Fruit fly (Drosophila melanogaster) whole organism, embryonic: ENCODE measurements around the gene Hmt4-20.

ENCODE experiments used
- ATbp ChIP-seq: fragments of 200-800 bp; sonication (Bioruptor generic); optimal IDR thresholded peaks from 2 replicates; lab custom pipeline; 2017; ENCODE audit warnings: missing biosample characterization, mild to moderate bottlenecking, missing genetic modification characterization, missing genetic modification reagents
- B-H1 ChIP-seq: fragments of 200-800 bp; sonication (Bioruptor generic); IDR thresholded peaks from 3 replicates; pipeline ENCODE4 v1.3.6; 2022; ENCODE audit warnings: missing biosample characterization, missing genetic modification characterization
- BEAF-32 ChIP-seq: fragments of 200-800 bp; sonication (Bioruptor generic); optimal IDR thresholded peaks from 3 replicates; lab custom pipeline; 2017; ENCODE audit warnings: missing biosample characterization, missing genetic modification characterization, mild to moderate bottlenecking, moderate library complexity, missing genetic modification reagents
- Bgb ChIP-seq: fragments of 200-800 bp; sonication (Bioruptor generic); IDR thresholded peaks from 2 replicates; pipeline ENCODE4 v1.3.6; 2022; ENCODE audit warnings: missing biosample characterization, missing genetic modification characterization; ENCODE audit not compliant: partially characterized antibody
- CG11723 ChIP-seq: fragments of 200-800 bp; sonication (Bioruptor generic); optimal IDR thresholded peaks from 2 replicates; lab custom pipeline; 2017; ENCODE audit warnings: missing biosample characterization, mild to moderate bottlenecking, missing genetic modification characterization
- CG13123 ChIP-seq: fragments of 200-800 bp; sonication (Bioruptor generic); optimal IDR thresholded peaks from 2 replicates; lab custom pipeline; 2016; ENCODE audit warnings: missing biosample characterization, missing genetic modification characterization
- CG14014 ChIP-seq: fragments of 200-800 bp; sonication (Bioruptor generic); IDR thresholded peaks from 2 replicates; pipeline ENCODE4 v1.3.6; 2022; ENCODE audit warnings: missing biosample characterization, missing genetic modification characterization
- CG14050 ChIP-seq: fragments of 200-800 bp; sonication (Bioruptor generic); IDR thresholded peaks from 3 replicates; pipeline ENCODE4 v1.3.6; 2022; ENCODE audit warnings: missing biosample characterization, missing genetic modification characterization
- CG15479 ChIP-seq: fragments of 200-800 bp; sonication (Bioruptor generic); optimal IDR thresholded peaks from 3 replicates; lab custom pipeline; 2019; ENCODE audit warnings: missing biosample characterization, mild to moderate bottlenecking, missing genetic modification characterization, moderate library complexity
- CG30403 ChIP-seq: fragments of 200-800 bp; sonication (Bioruptor generic); optimal IDR thresholded peaks from 3 replicates; lab custom pipeline; 2016; ENCODE audit warnings: missing biosample characterization, missing genetic modification characterization
- CG4328 ChIP-seq: fragments of 200-800 bp; sonication (Bioruptor generic); optimal IDR thresholded peaks from 3 replicates; lab custom pipeline; 2017; ENCODE audit warnings: missing biosample characterization, missing genetic modification reagents, missing genetic modification characterization
- CG4820 ChIP-seq: fragments of 200-800 bp; sonication (Bioruptor generic); optimal IDR thresholded peaks from 3 replicates; lab custom pipeline; 2016; ENCODE audit warnings: missing biosample characterization, missing genetic modification characterization
- CG6272 ChIP-seq: fragments of 200-800 bp; sonication (Bioruptor generic); IDR thresholded peaks from 2 replicates; pipeline ENCODE4 v1.3.6; 2022; ENCODE audit warnings: missing biosample characterization, missing genetic modification characterization
- CG6683 ChIP-seq: fragments of 200-800 bp; sonication (Bioruptor generic); optimal IDR thresholded peaks from 2 replicates; lab custom pipeline; 2017; ENCODE audit warnings: missing biosample characterization, mild to moderate bottlenecking, missing genetic modification characterization, missing genetic modification reagents
- CG7372 ChIP-seq: fragments of 200-800 bp; sonication (Bioruptor generic); IDR thresholded peaks from 2 replicates; pipeline ENCODE4 v1.3.6; 2022; ENCODE audit warnings: missing biosample characterization, missing genetic modification characterization
- CG8290 ChIP-seq, 3 experiments: fragments of 200-800 bp; sonication (Bioruptor generic); optimal IDR thresholded peaks; 2 replicates each; lab custom pipeline; 2016 to 2019; ENCODE audit warnings: missing biosample characterization in 3 of 3, missing genetic modification characterization in 3 of 3, mild to moderate bottlenecking in 2 of 3, moderate library complexity in 1 of 3
- CG9215 ChIP-seq: fragments of 200-800 bp; sonication (Bioruptor generic); IDR thresholded peaks from 2 replicates; pipeline ENCODE4 v1.3.6; 2022; ENCODE audit warnings: missing biosample characterization, missing genetic modification characterization
- Dll ChIP-seq: fragments of 200-800 bp; sonication (Bioruptor generic); IDR thresholded peaks from 4 replicates; pipeline ENCODE4 v1.3.6; 2022; ENCODE audit warnings: missing biosample characterization, missing genetic modification characterization; ENCODE audit not compliant: partially characterized antibody
- Drgx ChIP-seq: fragments of 200-800 bp; sonication (Bioruptor generic); IDR thresholded peaks from 2 replicates; pipeline ENCODE4 v1.3.6; 2022; ENCODE audit warnings: missing biosample characterization, missing genetic modification characterization
- ERR ChIP-seq: fragments of 200-800 bp; sonication (Bioruptor generic); optimal IDR thresholded peaks from 2 replicates; lab custom pipeline; 2016; ENCODE audit warnings: missing biosample characterization, missing genetic modification characterization
- Gug ChIP-seq: fragments of 200-800 bp; sonication (Bioruptor generic); IDR thresholded peaks from 4 replicates; pipeline ENCODE4 v1.3.6; 2022; ENCODE audit warnings: missing biosample characterization, missing genetic modification characterization
- HLHmδ ChIP-seq: fragments of 200-800 bp; sonication (Bioruptor generic); optimal IDR thresholded peaks from 2 replicates; lab custom pipeline; 2018; ENCODE audit warnings: missing biosample characterization, mild to moderate bottlenecking, missing genetic modification characterization, moderate library complexity
- Hmr ChIP-seq: fragments of 200-800 bp; sonication (Bioruptor generic); optimal IDR thresholded peaks from 3 replicates; lab custom pipeline; 2017; ENCODE audit warnings: mild to moderate bottlenecking, missing biosample characterization, missing genetic modification reagents, missing genetic modification characterization
- Mad ChIP-seq: fragments of 200-800 bp; sonication (Bioruptor generic); optimal IDR thresholded peaks from 2 replicates; lab custom pipeline; 2016; ENCODE audit warnings: missing biosample characterization, missing genetic modification characterization
- Myb ChIP-seq: fragments of 200-800 bp; sonication (Bioruptor generic); optimal IDR thresholded peaks from 2 replicates; lab custom pipeline; 2016; ENCODE audit warnings: missing biosample characterization, missing genetic modification characterization
- NFAT ChIP-seq: fragments of 200-800 bp; sonication (Bioruptor generic); IDR thresholded peaks from 2 replicates; pipeline ENCODE4 v1.3.6; 2022; ENCODE audit warnings: missing biosample characterization, missing genetic modification characterization
- Rfx ChIP-seq: fragments of 200-800 bp; sonication (Bioruptor generic); IDR thresholded peaks from 2 replicates; pipeline ENCODE4 v1.3.6; 2022; ENCODE audit warnings: missing biosample characterization, missing genetic modification characterization
- Scr ChIP-seq: fragments of 200-800 bp; sonication (Bioruptor generic); IDR thresholded peaks from 2 replicates; pipeline ENCODE4 v1.3.6; 2022; ENCODE audit warnings: missing biosample characterization, missing genetic modification characterization; ENCODE audit not compliant: partially characterized antibody
- Spps ChIP-seq: fragments of 200-800 bp; sonication (Bioruptor generic); optimal IDR thresholded peaks from 2 replicates; lab custom pipeline; 2018; ENCODE audit warnings: missing biosample characterization, mild to moderate bottlenecking, missing genetic modification characterization
- Stat92E ChIP-seq, 3 experiments: fragments of >200 bp in 2 of 3; fragments of 200-800 bp in 1 of 3; sonication (Bioruptor generic) in 1 of 3; optimal IDR thresholded peaks; 2 replicates each; lab custom pipeline; 2017 to 2019; ENCODE audit warnings: missing biosample characterization in 3 of 3, missing genetic modification characterization in 3 of 3, mild to moderate bottlenecking in 1 of 3, moderate library complexity in 1 of 3
- aop ChIP-seq: fragments of 200-800 bp; sonication (Bioruptor generic); IDR thresholded peaks from 2 replicates; pipeline ENCODE4 v1.3.6; 2022; ENCODE audit warnings: missing biosample characterization, missing genetic modification characterization
- ase ChIP-seq: fragments of 200-800 bp; sonication (Bioruptor generic); IDR thresholded peaks from 3 replicates; pipeline ENCODE4 v1.3.6; 2022; ENCODE audit warnings: missing biosample characterization, missing genetic modification characterization
- cwo ChIP-seq: fragments of 200-800 bp; sonication (Bioruptor generic); optimal IDR thresholded peaks from 3 replicates; lab custom pipeline; 2017; ENCODE audit warnings: missing biosample characterization, missing genetic modification characterization, mild to moderate bottlenecking, moderate library complexity, missing genetic modification reagents
- esg ChIP-seq: fragments of 200-800 bp; sonication (Bioruptor generic); conservative IDR thresholded peaks from 2 replicates; pipeline ENCODE4 v1.3.6; 2022; ENCODE audit warnings: missing biosample characterization, missing genetic modification characterization
- fd3F ChIP-seq: fragments of 200-800 bp; sonication (Bioruptor generic); optimal IDR thresholded peaks from 2 replicates; lab custom pipeline; 2018; ENCODE audit warnings: missing biosample characterization, mild to moderate bottlenecking, missing genetic modification characterization, moderate library complexity
- fd64A ChIP-seq: fragments of 200-800 bp; sonication (Bioruptor generic); optimal IDR thresholded peaks from 3 replicates; lab custom pipeline; 2018; ENCODE audit warnings: missing biosample characterization, mild to moderate bottlenecking, missing genetic modification characterization
- ftz-f1 ChIP-seq: fragments of 200-800 bp; sonication (Bioruptor generic); optimal IDR thresholded peaks from 2 replicates; lab custom pipeline; 2016; ENCODE audit warnings: missing biosample characterization, missing genetic modification characterization
- hbn ChIP-seq: fragments of 200-800 bp; sonication (Bioruptor generic); IDR thresholded peaks from 2 replicates; pipeline ENCODE4 v1.3.6; 2022; ENCODE audit warnings: missing biosample characterization, missing genetic modification characterization; ENCODE audit not compliant: partially characterized antibody
- knrl ChIP-seq: fragments of 200-800 bp; sonication (Bioruptor generic); IDR thresholded peaks from 3 replicates; pipeline ENCODE4 v1.3.6; 2022; ENCODE audit warnings: missing biosample characterization, missing genetic modification characterization; ENCODE audit not compliant: partially characterized antibody
- lov ChIP-seq, 2 experiments: fragments of 200-800 bp in 1 of 2; fragments of >200 bp in 1 of 2; sonication (Bioruptor generic) in 1 of 2; IDR thresholded peaks in 1 of 2; optimal IDR thresholded peaks in 1 of 2; 2 replicates in 1 of 2; 3 replicates in 1 of 2; pipeline versions ENCODE4 v1.3.6 to Lab custom; 2017 to 2022; ENCODE audit warnings: missing biosample characterization in 1 of 2, missing genetic modification characterization in 1 of 2
- nmo ChIP-seq: fragments of 200-800 bp; sonication (Bioruptor generic); optimal IDR thresholded peaks from 2 replicates; lab custom pipeline; 2018; ENCODE audit warnings: missing biosample characterization, mild to moderate bottlenecking, missing genetic modification characterization, moderate library complexity
- ranshi ChIP-seq: fragments of 200-800 bp; sonication (Bioruptor generic); IDR thresholded peaks from 2 replicates; pipeline ENCODE4 v1.3.6; 2022; ENCODE audit warnings: missing biosample characterization, missing genetic modification characterization
- salm ChIP-seq: fragments of 200-800 bp; sonication (Bioruptor generic); optimal IDR thresholded peaks from 2 replicates; lab custom pipeline; 2018; ENCODE audit warnings: missing biosample characterization, mild to moderate bottlenecking, missing genetic modification characterization
- stc ChIP-seq: fragments of 200-800 bp; sonication (Bioruptor generic); IDR thresholded peaks from 2 replicates; pipeline ENCODE4 v1.3.6; 2022; ENCODE audit warnings: missing biosample characterization, missing genetic modification characterization
- tin ChIP-seq: fragments of 200-800 bp; sonication (Bioruptor generic); optimal IDR thresholded peaks from 3 replicates; lab custom pipeline; 2016; ENCODE audit warnings: missing biosample characterization, missing genetic modification characterization
- unc-4 ChIP-seq: fragments of 200-800 bp; sonication (Bioruptor generic); IDR thresholded peaks from 2 replicates; pipeline ENCODE4 v1.3.6; 2022; ENCODE audit warnings: missing biosample characterization, missing genetic modification characterization; ENCODE audit not compliant: partially characterized antibody
- vvl ChIP-seq: fragments of 200-800 bp; sonication (Bioruptor generic); IDR thresholded peaks from 2 replicates; pipeline ENCODE4 v1.3.6; 2022; ENCODE audit warnings: missing biosample characterization, missing genetic modification characterization
- wdn ChIP-seq: fragments of 200-800 bp; sonication (Bioruptor generic); IDR thresholded peaks from 2 replicates; pipeline ENCODE4 v1.3.6; 2022; ENCODE audit warnings: missing biosample characterization, missing genetic modification characterization

Hmt4-20 gene

DNA sequence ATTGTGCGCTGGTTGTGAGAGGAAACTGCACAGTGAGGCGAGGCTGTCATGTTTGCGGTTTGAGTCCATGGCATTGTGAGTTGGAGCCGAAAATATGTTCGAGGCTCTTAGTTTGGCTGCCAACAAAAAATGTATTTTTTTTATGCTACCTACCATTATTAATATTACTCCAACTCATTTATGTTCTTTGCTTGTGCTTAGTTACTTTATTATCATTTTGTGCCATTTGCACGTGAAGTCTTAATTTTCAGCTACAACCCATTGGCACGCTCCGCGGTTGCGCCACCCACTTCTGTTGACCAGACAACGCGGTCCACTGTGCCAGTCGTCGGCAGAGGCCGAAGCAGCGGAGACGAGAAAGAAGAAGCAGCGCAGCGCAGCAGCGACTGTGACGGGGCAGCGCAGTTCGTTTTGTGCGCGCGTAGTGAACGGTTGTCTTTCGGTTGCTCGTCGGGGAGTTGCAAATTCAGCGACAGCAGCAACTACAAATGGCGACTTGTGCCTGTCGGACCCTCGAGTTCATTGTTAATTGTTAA lies 30.7 kb upstream of the Hmt4-20 start, which contains the start of gene sdk (continued):
- 0 out of 2 replicates have a peak, but pooled peaks have one; percentile 15 for TF ChIP-seq aop (GFP tag; lab: Robert Waterston, UW)
- TF ChIP-seq Spps (tag; lab: Kevin White, UChicago) = peak; percentile 82
- TF ChIP-seq CG4820 (GFP tag; lab: Kevin White, UChicago) = peak; percentile 84
- peak; percentile 68 for TF ChIP-seq NFAT
- TF ChIP-seq CG13123 (GFP tag; lab: Kevin White, UChicago) = peak; percentile 69
- peak; percentile 91 for TF ChIP-seq cwo
- peak; percentile 93 for TF ChIP-seq nmo (GFP tag; lab: Kevin White, UChicago)
- peak; percentile 36 for TF ChIP-seq hbn (GFP tag; lab: Robert Waterston, UW)
- peak; percentile 92 for TF ChIP-seq tin
- peak in 1 of 3 experiments; percentile 87 for TF ChIP-seq Stat92E (GFP tag; optimal IDR thresholded peaks at IDR 0.05; lab: Kevin White, UChicago)
- peak; percentile 88 for TF ChIP-seq ERR (GFP tag; lab: Kevin White, UChicago)
- TF ChIP-seq ranshi = peak; percentile 66; the same call in 1 of the 2 replicates
- peak; percentile 90 for TF ChIP-seq Drgx (GFP tag; lab: Robert Waterston, UW)
- peak; percentile 90 for TF ChIP-seq esg (GFP tag; lab: Robert Waterston, UW)
- peak; percentile 88 for TF ChIP-seq Rfx (GFP tag; lab: Robert Waterston, UW)
- peak; percentile 75 for TF ChIP-seq B-H1
- peak; percentile 86 for TF ChIP-seq CG7372 (GFP tag; lab: Robert Waterston, UW)
- peak; percentile 93 for TF ChIP-seq ATbp
- TF ChIP-seq CG6272 (GFP tag; lab: Robert Waterston, UW) = peak; percentile 81
- peak; percentile 89 for TF ChIP-seq CG6683
- TF ChIP-seq CG9215 (GFP tag; lab: Robert Waterston, UW) = peak; percentile 90
- TF ChIP-seq vvl (GFP tag; lab: Robert Waterston, UW) = peak; percentile 90
- peak; percentile 82 for TF ChIP-seq CG14014 (GFP tag; lab: Robert Waterston, UW)
- TF ChIP-seq Bgb (GFP tag; lab: Robert Waterston, UW) = peak; percentile 73
- TF ChIP-seq CG30403 (GFP tag; lab: Kevin White, UChicago) = peak; percentile 95
- TF ChIP-seq unc-4 (GFP tag; lab: Robert Waterston, UW) = 0 out of 2 replicates have a peak, but pooled peaks have one; percentile 34
- peak; percentile 68; the same call in 1 of the 2 replicates for TF ChIP-seq wdn (GFP tag; lab: Robert Waterston, UW)
- TF ChIP-seq salm (tag; lab: Kevin White, UChicago) = peak; percentile 83
- TF ChIP-seq Mad (GFP tag; lab: Kevin White, UChicago) = peak; percentile 93
- peak; percentile 86 for TF ChIP-seq CG4328
- peak; percentile 76 for TF ChIP-seq fd3F (GFP tag; lab: Kevin White, UChicago)
- peak; percentile 14 for TF ChIP-seq BEAF-32 (GFP tag; lab: Kevin White, UChicago)
- TF ChIP-seq ftz-f1 = peak; percentile 73
- TF ChIP-seq ase (GFP tag; lab: Robert Waterston, UW) = peak; percentile 84
- TF ChIP-seq CG14050 (GFP tag; lab: Robert Waterston, UW) = peak; percentile 78
- peak; percentile 93 for TF ChIP-seq Hmr
- TF ChIP-seq CG15479 (GFP tag; lab: Kevin White, UChicago) = peak; percentile 84
- peak; percentile 64; the same call in 3 of the 4 replicates for TF ChIP-seq Dll (GFP tag; lab: Robert Waterston, UW)
- TF ChIP-seq Gug (GFP tag; lab: Robert Waterston, UW) = peak; percentile 87
- peak; percentile 84 for TF ChIP-seq fd64A (GFP tag; lab: Kevin White, UChicago)
- TF ChIP-seq HLHmδ (GFP tag; lab: Kevin White, UChicago) = peak; percentile 79
- TF ChIP-seq Scr (GFP tag; lab: Robert Waterston, UW) = peak; percentile 59; the same call in 1 of the 2 replicates
- TF ChIP-seq lov (optimal IDR thresholded peaks at IDR 0.05; lab: Kevin White, UChicago) = no peak
- peak; percentile 5; the same call in 1 of the 3 replicates for TF ChIP-seq lov (GFP tag; IDR thresholded peaks at IDR 0.05; lab: Robert Waterston, UW)
- TF ChIP-seq stc (GFP tag; lab: Robert Waterston, UW) = peak; percentile 86
- peak; percentile 74 for TF ChIP-seq knrl (GFP tag; lab: Robert Waterston, UW)
- TF ChIP-seq Myb = peak; percentile 75
- peak; percentile 90 for TF ChIP-seq CG11723
- peak; percentile 87 for TF ChIP-seq CG8290 (GFP tag; optimal IDR thresholded peaks at IDR 0.05; lab: Kevin White, UChicago)
- TF ChIP-seq CG8290 (tag; optimal IDR thresholded peaks at IDR 0.05; lab: Kevin White, UChicago) = peak; percentile 4 to 80
